Fruit fly (Drosophila melanogaster) whole organism, embryonic: Measurements from ENCODE around the gene pbl.
A peak's percentile ranks its signal among the peaks of the same experiment; 100 is the strongest.

Experiments used
- ATbp ChIP-seq: fragments of 200-800 bp; sonication (Bioruptor generic); optimal IDR thresholded peaks from 2 replicates; lab custom pipeline; 2017; ENCODE audit warnings: missing biosample characterization, mild to moderate bottlenecking, missing genetic modification characterization, missing genetic modification reagents
- Awh ChIP-seq: fragments of 200-800 bp; sonication (Bioruptor generic); IDR thresholded peaks from 2 replicates; pipeline ENCODE4, ENCODE4 v1.3.6; 2022; ENCODE audit warnings: missing biosample characterization, missing genetic modification characterization
- CG11456 ChIP-seq: fragments of 200-800 bp; sonication (Bioruptor generic); IDR thresholded peaks from 3 replicates; pipeline ENCODE4 v1.3.6; 2022; ENCODE audit warnings: missing biosample characterization, missing genetic modification characterization
- CG12942 ChIP-seq: fragments of 200-800 bp; sonication (Bioruptor generic); optimal IDR thresholded peaks from 3 replicates; lab custom pipeline; 2016; ENCODE audit warnings: missing biosample characterization, missing genetic modification characterization
- CG13287 ChIP-seq: fragments of 200-800 bp; sonication (Bioruptor generic); IDR thresholded peaks from 2 replicates; pipeline ENCODE4 v1.3.6; 2022; ENCODE audit warnings: missing biosample characterization, missing genetic modification characterization; ENCODE audit not compliant: partially characterized antibody
- CG14014 ChIP-seq: fragments of 200-800 bp; sonication (Bioruptor generic); IDR thresholded peaks from 2 replicates; pipeline ENCODE4 v1.3.6; 2022; ENCODE audit warnings: missing biosample characterization, missing genetic modification characterization
- CG14441 ChIP-seq: fragments of 200-800 bp; sonication (Bioruptor generic); IDR thresholded peaks from 2 replicates; pipeline ENCODE4 v1.3.6; 2022; ENCODE audit warnings: missing biosample characterization, missing genetic modification characterization
- CG15011 ChIP-seq: fragments of 200-800 bp; sonication (Bioruptor generic); optimal IDR thresholded peaks from 3 replicates; lab custom pipeline; 2018; ENCODE audit warnings: missing biosample characterization, mild to moderate bottlenecking, missing genetic modification characterization
- CG15269 ChIP-seq: fragments of 200-800 bp; sonication (Bioruptor generic); optimal IDR thresholded peaks from 2 replicates; lab custom pipeline; 2018; ENCODE audit warnings: missing biosample characterization, mild to moderate bottlenecking, missing genetic modification characterization, moderate library complexity
- CG16815 ChIP-seq: fragments of 200-800 bp; sonication (Bioruptor generic); optimal IDR thresholded peaks from 3 replicates; lab custom pipeline; 2017; ENCODE audit warnings: missing biosample characterization, mild to moderate bottlenecking, missing genetic modification characterization
- CG17186 ChIP-seq: fragments of 200-800 bp; sonication (Bioruptor generic); optimal IDR thresholded peaks from 3 replicates; lab custom pipeline; 2017; ENCODE audit warnings: missing biosample characterization, missing genetic modification reagents, missing genetic modification characterization
- CG17328 ChIP-seq: fragments of 200-800 bp; sonication (Bioruptor generic); IDR thresholded peaks from 2 replicates; pipeline ENCODE4 v1.3.6; 2022; ENCODE audit warnings: missing biosample characterization, missing genetic modification characterization
- CG31224 ChIP-seq: fragments of 200-800 bp; sonication (Bioruptor generic); IDR thresholded peaks from 2 replicates; pipeline ENCODE4 v1.3.6; 2022; ENCODE audit warnings: missing biosample characterization, missing genetic modification characterization
- CG34422 ChIP-seq: fragments of 200-800 bp; sonication (Bioruptor generic); IDR thresholded peaks from 3 replicates; pipeline ENCODE4 v1.3.6; 2022; ENCODE audit warnings: missing biosample characterization, missing genetic modification characterization
- CG5245 ChIP-seq: fragments of 200-800 bp; sonication (Bioruptor generic); optimal IDR thresholded peaks from 3 replicates; lab custom pipeline; 2016; ENCODE audit warnings: missing biosample characterization, missing genetic modification characterization
- CG6689 ChIP-seq: fragments of 200-800 bp; sonication (Bioruptor generic); IDR thresholded peaks from 2 replicates; pipeline ENCODE4 v1.3.6; 2022; ENCODE audit warnings: missing biosample characterization, missing genetic modification characterization
- CG7928 ChIP-seq: fragments of 200-800 bp; sonication (Bioruptor generic); optimal IDR thresholded peaks from 2 replicates; lab custom pipeline; 2017; ENCODE audit warnings: missing biosample characterization, mild to moderate bottlenecking, missing genetic modification characterization
- Dfd ChIP-seq, 2 experiments: fragments of >200 bp; optimal IDR thresholded peaks; 2 replicates each; lab custom pipeline; 2017; ENCODE audit warnings: missing biosample characterization in 2 of 2, missing genetic modification characterization in 2 of 2
- E2f2 ChIP-seq: fragments of 200-800 bp; sonication (Bioruptor generic); IDR thresholded peaks from 2 replicates; pipeline ENCODE4 v1.3.6; 2022; ENCODE audit warnings: missing biosample characterization, missing genetic modification characterization
- Ets65A ChIP-seq: fragments of 200-800 bp; sonication (Bioruptor generic); peaks from one replicate; lab custom pipeline; 2016; ENCODE audit warnings: missing biosample characterization, missing genetic modification characterization
- Fer3 ChIP-seq: fragments of 200-800 bp; sonication (Bioruptor generic); optimal IDR thresholded peaks from 2 replicates; lab custom pipeline; 2018; ENCODE audit warnings: missing biosample characterization, mild to moderate bottlenecking, missing genetic modification characterization, moderate library complexity
- HHEX ChIP-seq: fragments of 200-800 bp; sonication (Bioruptor generic); optimal IDR thresholded peaks from 3 replicates; lab custom pipeline; 2017; ENCODE audit warnings: missing biosample characterization, mild to moderate bottlenecking, missing genetic modification characterization, missing genetic modification reagents
- Hand ChIP-seq: fragments of 200-800 bp; sonication (Bioruptor generic); optimal IDR thresholded peaks from 2 replicates; lab custom pipeline; 2017; ENCODE audit warnings: mild to moderate bottlenecking, missing biosample characterization, missing genetic modification reagents, missing genetic modification characterization
- Mad ChIP-seq: fragments of 200-800 bp; sonication (Bioruptor generic); optimal IDR thresholded peaks from 2 replicates; lab custom pipeline; 2016; ENCODE audit warnings: missing biosample characterization, missing genetic modification characterization
- Myb ChIP-seq: fragments of 200-800 bp; sonication (Bioruptor generic); optimal IDR thresholded peaks from 2 replicates; lab custom pipeline; 2016; ENCODE audit warnings: missing biosample characterization, missing genetic modification characterization
- Ptx1 ChIP-seq: fragments of 200-800 bp; sonication (Bioruptor generic); IDR thresholded peaks from 2 replicates; pipeline ENCODE4 v1.3.6; 2022; ENCODE audit warnings: missing biosample characterization, missing genetic modification characterization
- Sox100B ChIP-seq: fragments of 200-800 bp; sonication (Bioruptor generic); optimal IDR thresholded peaks from 3 replicates; lab custom pipeline; 2018; ENCODE audit warnings: missing biosample characterization, mild to moderate bottlenecking, missing genetic modification characterization
- TFAM ChIP-seq: fragments of 200-800 bp; sonication (Bioruptor generic); optimal IDR thresholded peaks from 2 replicates; lab custom pipeline; 2017; ENCODE audit warnings: missing biosample characterization, missing genetic modification characterization, inconsistent platforms
- Xrp1 ChIP-seq: fragments of 200-800 bp; sonication (Bioruptor generic); IDR thresholded peaks from 2 replicates; pipeline ENCODE4 v1.3.6; 2022; ENCODE audit warnings: missing biosample characterization, missing genetic modification characterization
- abd-A ChIP-seq: fragments of 200-800 bp; sonication (Bioruptor generic); optimal IDR thresholded peaks from 3 replicates; lab custom pipeline; 2019; ENCODE audit warnings: missing biosample characterization, mild to moderate bottlenecking, missing genetic modification characterization, moderate library complexity
- az2 ChIP-seq: fragments of 200-800 bp; sonication (Bioruptor generic); optimal IDR thresholded peaks from 3 replicates; lab custom pipeline; 2016; ENCODE audit warnings: missing biosample characterization, missing genetic modification characterization
- cas ChIP-seq: fragments of 200-800 bp; sonication (Bioruptor generic); IDR thresholded peaks from 2 replicates; pipeline ENCODE4 v1.3.6; 2022; ENCODE audit warnings: missing biosample characterization, missing genetic modification characterization
- cato ChIP-seq: fragments of 200-800 bp; sonication (Bioruptor generic); optimal IDR thresholded peaks from 2 replicates; lab custom pipeline; 2016; ENCODE audit warnings: missing biosample characterization, missing genetic modification characterization, borderline replicate concordance
- cg ChIP-seq: fragments of 200-800 bp; sonication (Bioruptor generic); optimal IDR thresholded peaks from 3 replicates; lab custom pipeline; 2019; ENCODE audit warnings: missing biosample characterization, mild to moderate bottlenecking, missing genetic modification characterization, moderate library complexity
- chinmo ChIP-seq: fragments of 200-800 bp; sonication (Bioruptor generic); IDR thresholded peaks from 4 replicates; pipeline ENCODE4 v1.3.6; 2022; ENCODE audit warnings: missing biosample characterization, missing genetic modification characterization; ENCODE audit not compliant: partially characterized antibody
- dati ChIP-seq: fragments of 200-800 bp; sonication (Bioruptor generic); IDR thresholded peaks from 2 replicates; pipeline ENCODE4 v1.3.6; 2022; ENCODE audit warnings: missing biosample characterization, missing genetic modification characterization
- eyg ChIP-seq: fragments of 200-800 bp; sonication (Bioruptor generic); optimal IDR thresholded peaks from 3 replicates; lab custom pipeline; 2016; ENCODE audit warnings: missing biosample characterization, missing genetic modification characterization
- fu2 ChIP-seq: fragments of 200-800 bp; sonication (Bioruptor generic); optimal IDR thresholded peaks from 2 replicates; lab custom pipeline; 2016; ENCODE audit warnings: missing biosample characterization, missing genetic modification characterization
- gcm2 ChIP-seq: fragments of 200-800 bp; sonication (Bioruptor generic); optimal IDR thresholded peaks from 2 replicates; lab custom pipeline; 2016; ENCODE audit warnings: missing biosample characterization, missing genetic modification characterization
- insv ChIP-seq, 2 experiments: fragments of 200-800 bp; sonication (Bioruptor generic); optimal IDR thresholded peaks; 3 replicates each; lab custom pipeline; 2016 to 2018; ENCODE audit warnings: missing biosample characterization in 2 of 2, missing genetic modification characterization in 2 of 2
- kah ChIP-seq: fragments of 200-800 bp; sonication (Bioruptor generic); optimal IDR thresholded peaks from 2 replicates; lab custom pipeline; 2018; ENCODE audit warnings: missing biosample characterization, mild to moderate bottlenecking, missing genetic modification characterization
- otp ChIP-seq: fragments of 200-800 bp; sonication (Bioruptor generic); IDR thresholded peaks from 3 replicates; pipeline ENCODE4, ENCODE4 v1.3.6; 2022; ENCODE audit warnings: missing biosample characterization, missing genetic modification characterization
- p53 ChIP-seq: fragments of 200-800 bp; sonication (Bioruptor generic); optimal IDR thresholded peaks from 2 replicates; lab custom pipeline; 2016; ENCODE audit warnings: missing biosample characterization, missing genetic modification characterization
- pan ChIP-seq, 4 experiments: fragments of >200 bp in 3 of 4; fragments of 200-800 bp in 1 of 4; sonication (Bioruptor generic) in 1 of 4; optimal IDR thresholded peaks in 3 of 4; IDR thresholded peaks in 1 of 4; 2 replicates each; pipeline versions ENCODE4 v1.3.6 to Lab custom; 2017 to 2022; ENCODE audit warnings: missing biosample characterization in 2 of 4, missing genetic modification characterization in 2 of 4, mixed read lengths in 1 of 4
- pho ChIP-seq: fragments of 200-800 bp; sonication (Bioruptor generic); optimal IDR thresholded peaks from 2 replicates; lab custom pipeline; 2016; ENCODE audit warnings: missing biosample characterization, missing genetic modification characterization
- phol ChIP-seq: fragments of 200-800 bp; sonication (Bioruptor generic); optimal IDR thresholded peaks from 3 replicates; lab custom pipeline; 2018; ENCODE audit warnings: missing biosample characterization, mild to moderate bottlenecking, missing genetic modification characterization, moderate library complexity
- pum ChIP-seq: fragments of 200-800 bp; sonication (Bioruptor generic); optimal IDR thresholded peaks from 2 replicates; lab custom pipeline; 2016; ENCODE audit warnings: missing biosample characterization, missing genetic modification characterization
- ranshi ChIP-seq: fragments of 200-800 bp; sonication (Bioruptor generic); IDR thresholded peaks from 2 replicates; pipeline ENCODE4 v1.3.6; 2022; ENCODE audit warnings: missing biosample characterization, missing genetic modification characterization
- stc ChIP-seq: fragments of 200-800 bp; sonication (Bioruptor generic); IDR thresholded peaks from 2 replicates; pipeline ENCODE4 v1.3.6; 2022; ENCODE audit warnings: missing biosample characterization, missing genetic modification characterization
- sug ChIP-seq: fragments of 200-800 bp; optimal IDR thresholded peaks from 2 replicates; lab custom pipeline; 2019; ENCODE audit warnings: missing biosample characterization, mild to moderate bottlenecking, missing genetic modification characterization, moderate library complexity
- tna ChIP-seq: fragments of 200-800 bp; sonication (Bioruptor generic); IDR thresholded peaks from 2 replicates; pipeline ENCODE4 v1.3.6; 2022; ENCODE audit warnings: missing biosample characterization, missing genetic modification characterization; ENCODE audit not compliant: partially characterized antibody

pbl gene

dm6 chr3L:7855778-7856625 lies 55.8 kb downstream of the pbl start (continued):
- TF ChIP-seq Hand (peak; percentile 34), TFAM (GFP tag; lab: Kevin White, UChicago) (peak; percentile 4), CG31224 (peak; percentile 71), eyg (no peak), CG7928 (peak; percentile 48), CG12942 (GFP tag; lab: Kevin White, UChicago) (peak; percentile 71), gcm2 (no peak), pho (GFP tag; lab: Kevin White, UChicago) (peak; percentile 35), az2 (GFP tag; lab: Kevin White, UChicago) (peak; percentile 75), Sox100B (GFP tag; lab: Kevin White, UChicago) (peak; percentile 91), abd-A (tag; lab: Kevin White, UChicago) (peak; percentile 30), cas (GFP tag; lab: Robert Waterston, UW) (no peak), fu2 (GFP tag; lab: Kevin White, UChicago) (peak; percentile 43), CG15011 (GFP tag; lab: Kevin White, UChicago) (peak; percentile 73), HHEX (GFP tag; lab: Kevin White, UChicago) (peak; percentile 82), cato (GFP tag; lab: Kevin White, UChicago) (peak; percentile 27), Ptx1 (peak; percentile 90), Dfd (GFP tag; optimal IDR thresholded peaks at IDR 0.05; lab: Kevin White, UChicago) (no peak), CG13287 (GFP tag; lab: Robert Waterston, UW) (peak; percentile 40), CG17328 (peak; percentile 51; the same call in 1 of the 2 replicates), CG15269 (tag; lab: Kevin White, UChicago) (peak; percentile 94), pum (GFP tag; lab: Kevin White, UChicago) (peak; percentile 0), Mad (GFP tag; lab: Kevin White, UChicago) (peak; percentile 29), pan (optimal IDR thresholded peaks at IDR 0.05; lab: Kevin White, UChicago) (no peak), pan (GFP tag; optimal IDR thresholded peaks at IDR 0.05 in 1 of 2, IDR thresholded peaks at IDR 0.05 in 1 of 2) (peak in 1 of 2 experiments; percentile 82), p53 (GFP tag; lab: Kevin White, UChicago) (no peak), CG6689 (GFP tag; lab: Robert Waterston, UW) (peak; percentile 71), CG16815 (GFP tag; lab: Kevin White, UChicago) (peak; percentile 79), Fer3 (tag; lab: Kevin White, UChicago) (peak; percentile 90), chinmo (peak; percentile 97), CG14014 (GFP tag; lab: Robert Waterston, UW) (peak; percentile 75), ranshi (GFP tag; lab: Robert Waterston, UW) (peak; percentile 87), CG14441 (GFP tag; lab: Robert Waterston, UW) (peak; percentile 64), stc (GFP tag; lab: Robert Waterston, UW) (peak; percentile 68), kah (GFP tag; lab: Kevin White, UChicago) (peak; percentile 26), Xrp1 (GFP tag; lab: Robert Waterston, UW) (peak; percentile 76), sug (tag; lab: Kevin White, UChicago) (peak; percentile 35), phol (peak; percentile 91)

- no peak for TF ChIP-seq ATbp
- no peak for TF ChIP-seq Myb
- no peak for TF ChIP-seq CG34422 (GFP tag; lab: Robert Waterston, UW)
- peak; percentile 49; the same call in 1 of the 3 replicates for TF ChIP-seq CG11456
- no peak for TF ChIP-seq insv (GFP tag; optimal IDR thresholded peaks at IDR 0.05; lab: Kevin White, UChicago)
- TF ChIP-seq Ets65A (GFP tag; lab: Kevin White, UChicago) = peak; percentile 56
- no peak for TF ChIP-seq tna
- no peak for TF ChIP-seq CG5245
- 0 out of 2 replicates have a peak, but pooled peaks have one; percentile 5 for TF ChIP-seq Awh
- TF ChIP-seq otp (GFP tag; lab: Robert Waterston, UW) = 0 out of 3 replicates have a peak, but pooled peaks have one; percentile 27
- TF ChIP-seq dati (GFP tag; lab: Robert Waterston, UW) = no peak
- TF ChIP-seq CG17186 = no peak
- TF ChIP-seq E2f2 = no peak
- peak; percentile 51 for TF ChIP-seq cg (GFP tag; lab: Kevin White, UChicago)
Measured at dm6 chr3L:7855455-7855774, 56.3 kb downstream of the pbl start.
